Fruit fly (Drosophila melanogaster) whole organism, pupa: ENCODE data around the gene CG9500.

ENCODE experiments used
- CG10348 ChIP-seq: fragments of 200-800 bp; sonication (Bioruptor generic); IDR thresholded peaks from 2 replicates; pipeline ENCODE4 v1.3.6; 2022; ENCODE audit warnings: missing biosample characterization, missing genetic modification characterization
- CG12605 ChIP-seq: fragments of 200-800 bp; sonication (Bioruptor generic); IDR thresholded peaks from 2 replicates; pipeline ENCODE4 v1.3.6; 2022; ENCODE audit warnings: missing biosample characterization, missing genetic modification characterization
- CG13204 ChIP-seq: fragments of 200-800 bp; sonication (Bioruptor generic); optimal IDR thresholded peaks from 2 replicates; lab custom pipeline; 2018; ENCODE audit warnings: missing biosample characterization, mild to moderate bottlenecking, missing genetic modification characterization, moderate library complexity
- CG14655 ChIP-seq: fragments of 200-800 bp; sonication (Bioruptor generic); optimal IDR thresholded peaks from 3 replicates; lab custom pipeline; 2017; ENCODE audit warnings: mild to moderate bottlenecking, missing biosample characterization, missing genetic modification reagents, missing genetic modification characterization
- CG15710 ChIP-seq: fragments of 200-800 bp; sonication (Bioruptor generic); optimal IDR thresholded peaks from 2 replicates; lab custom pipeline; 2018; ENCODE audit warnings: missing biosample characterization, mild to moderate bottlenecking, missing genetic modification characterization, moderate library complexity
- CG17806 ChIP-seq: fragments of 200-800 bp; sonication (Bioruptor generic); optimal IDR thresholded peaks from 2 replicates; lab custom pipeline; 2018; ENCODE audit warnings: missing biosample characterization, mild to moderate bottlenecking, missing genetic modification characterization, moderate library complexity
- CG32121 ChIP-seq: fragments of 200-800 bp; sonication (Bioruptor generic); IDR thresholded peaks from 2 replicates; pipeline ENCODE4 v1.3.6; 2022; ENCODE audit warnings: missing biosample characterization, missing genetic modification characterization
- CG34367 ChIP-seq: fragments of 200-800 bp; sonication (Bioruptor generic); optimal IDR thresholded peaks from 2 replicates; lab custom pipeline; 2018; ENCODE audit warnings: missing biosample characterization, mild to moderate bottlenecking, missing genetic modification characterization
- CG4496 ChIP-seq: fragments of 200-800 bp; sonication (Bioruptor generic); IDR thresholded peaks from 3 replicates; pipeline ENCODE4 v1.3.6; 2022; ENCODE audit warnings: missing biosample characterization, missing genetic modification characterization
- CG8159 ChIP-seq: fragments of 200-800 bp; sonication (Bioruptor generic); optimal IDR thresholded peaks from 3 replicates; lab custom pipeline; 2018; ENCODE audit warnings: missing biosample characterization, mild to moderate bottlenecking, missing genetic modification characterization, moderate library complexity
- CG8301 ChIP-seq: fragments of 200-800 bp; sonication (Bioruptor generic); optimal IDR thresholded peaks from 2 replicates; lab custom pipeline; 2018; ENCODE audit warnings: missing biosample characterization, mild to moderate bottlenecking, missing genetic modification characterization
- CG9948 ChIP-seq: fragments of 200-800 bp; sonication (Bioruptor generic); optimal IDR thresholded peaks from 2 replicates; lab custom pipeline; 2018; ENCODE audit warnings: missing biosample characterization, mild to moderate bottlenecking, missing genetic modification characterization, moderate library complexity
- D1 ChIP-seq: fragments of 200-800 bp; sonication (Bioruptor generic); optimal IDR thresholded peaks from 2 replicates; lab custom pipeline; 2018; ENCODE audit warnings: missing biosample characterization, mild to moderate bottlenecking, missing genetic modification characterization, moderate library complexity
- EcR ChIP-seq: fragments of 200-800 bp; sonication (Bioruptor generic); optimal IDR thresholded peaks from 3 replicates; lab custom pipeline; 2019; ENCODE audit warnings: missing biosample characterization, missing genetic modification characterization, mild to moderate bottlenecking, moderate library complexity, missing genetic modification reagents
- Ets98B ChIP-seq: fragments of 200-800 bp; sonication (Bioruptor generic); IDR thresholded peaks from 2 replicates; pipeline ENCODE4 v1.3.6; 2022; ENCODE audit warnings: missing biosample characterization, missing genetic modification characterization
- Pif1A ChIP-seq: fragments of 200-800 bp; sonication (Bioruptor generic); optimal IDR thresholded peaks from 3 replicates; lab custom pipeline; 2016; ENCODE audit warnings: missing biosample characterization, missing genetic modification characterization
- Pif1B ChIP-seq: fragments of 200-800 bp; sonication (Bioruptor generic); optimal IDR thresholded peaks from 3 replicates; lab custom pipeline; 2016; ENCODE audit warnings: missing biosample characterization, missing genetic modification characterization
- Snoo ChIP-seq: fragments of 200-800 bp; sonication (Bioruptor generic); optimal IDR thresholded peaks from 3 replicates; lab custom pipeline; 2017; ENCODE audit warnings: missing biosample characterization, mild to moderate bottlenecking, missing genetic modification characterization, inconsistent platforms
- fd96Ca ChIP-seq: fragments of 200-800 bp; sonication (Bioruptor generic); IDR thresholded peaks from 3 replicates; pipeline ENCODE4 v1.3.6; 2022; ENCODE audit warnings: missing biosample characterization, missing genetic modification characterization
- gl ChIP-seq: fragments of 200-800 bp; sonication (Bioruptor generic); optimal IDR thresholded peaks from 2 replicates; lab custom pipeline; 2018; ENCODE audit warnings: missing biosample characterization, mild to moderate bottlenecking, missing genetic modification characterization
- rn ChIP-seq: fragments of 200-800 bp; sonication (Bioruptor generic); IDR thresholded peaks from 2 replicates; pipeline ENCODE4 v1.3.6; 2022; ENCODE audit warnings: missing biosample characterization, missing genetic modification characterization

Gene CG9500

dm6 chr2L:6379197-6379596 lies 21.1 kb upstream of the CG9500 start:
- TF ChIP-seq CG14655 (no peak), fd96Ca (GFP tag; lab: Robert Waterston, UW) (no peak), CG8159 (tag; lab: Kevin White, UChicago) (peak; percentile 6), CG32121 (GFP tag; lab: Robert Waterston, UW) (no peak)
- TF ChIP-seq, all 21 proteins: peak for 1

- TF ChIP-seq Ets98B (GFP tag; lab: Robert Waterston, UW) (no peak), fd96Ca (GFP tag; lab: Robert Waterston, UW) (no peak), gl (no peak), CG9948 (tag; lab: Kevin White, UChicago) (no peak), CG34367 (tag; lab: Kevin White, UChicago) (no peak), EcR (GFP tag; lab: Kevin White, UChicago) (no peak), CG12605 (GFP tag; lab: Robert Waterston, UW) (no peak), Pif1A (GFP tag; lab: Kevin White, UChicago) (no peak), rn (GFP tag; lab: Robert Waterston, UW) (no peak), Pif1B (GFP tag; lab: Kevin White, UChicago) (no peak), CG13204 (no peak), CG4496 (GFP tag; lab: Robert Waterston, UW) (no peak), CG17806 (no peak)
- TF ChIP-seq, all 21 proteins: peak for 0
These were observed 15.0 kb upstream of the CG9500 start for dm6 chr2L:6373141-6373540.

- no peak for TF ChIP-seq CG4496 (GFP tag; lab: Robert Waterston, UW)
- no peak for TF ChIP-seq D1 (tag; lab: Kevin White, UChicago)
- TF ChIP-seq Ets98B (GFP tag; lab: Robert Waterston, UW), result no peak
- TF ChIP-seq EcR (GFP tag; lab: Kevin White, UChicago), result no peak
- TF ChIP-seq CG14655, result no peak
- TF ChIP-seq CG34367 (tag; lab: Kevin White, UChicago), result no peak
- TF ChIP-seq CG13204, result no peak
- TF ChIP-seq CG10348, result no peak
- no peak for TF ChIP-seq CG32121 (GFP tag; lab: Robert Waterston, UW)
- no peak for TF ChIP-seq CG12605 (GFP tag; lab: Robert Waterston, UW)
- no peak for TF ChIP-seq CG8159 (tag; lab: Kevin White, UChicago)
- TF ChIP-seq CG15710 (tag; lab: Kevin White, UChicago), result no peak
- no peak for TF ChIP-seq CG17806
- no peak for TF ChIP-seq Snoo (tag; lab: Kevin White, UChicago)
- TF ChIP-seq Pif1A (GFP tag; lab: Kevin White, UChicago), result no peak
- no peak for TF ChIP-seq CG9948 (tag; lab: Kevin White, UChicago)
- TF ChIP-seq CG8301 (tag; lab: Kevin White, UChicago), result no peak
- TF ChIP-seq rn (GFP tag; lab: Robert Waterston, UW), result no peak
- TF ChIP-seq gl, result no peak
These were observed 14.0 kb upstream of the CG9500 start, which contains the start of gene slam for dm6 chr2L:6372088-6372487. Gene slam, plus strand, starts transcription at chr2L:6372388.

dm6 chr2L:6371025-6371641 lies 13.0 kb upstream of the CG9500 start:
- TF ChIP-seq CG8301 (tag; lab: Kevin White, UChicago) (no peak), CG14655 (no peak), EcR (GFP tag; lab: Kevin White, UChicago) (no peak), CG15710 (tag; lab: Kevin White, UChicago) (no peak)

dm6 chr2L:6369286-6369685 lies 11.2 kb upstream of the CG9500 start:
- TF ChIP-seq CG32121 (GFP tag; lab: Robert Waterston, UW) (no peak), CG13204 (no peak), Pif1B (GFP tag; lab: Kevin White, UChicago) (no peak), D1 (tag; lab: Kevin White, UChicago) (no peak), gl (no peak), CG34367 (tag; lab: Kevin White, UChicago) (no peak), rn (GFP tag; lab: Robert Waterston, UW) (no peak), CG14655 (no peak), CG8159 (tag; lab: Kevin White, UChicago) (no peak), CG17806 (no peak), Pif1A (GFP tag; lab: Kevin White, UChicago) (no peak)

dm6 chr2L:6367478-6367932 lies 9.4 kb upstream of the CG9500 start, which contains the start of gene Nepl4:
Gene Nepl4, plus strand, starts transcription at chr2L:6367882.
- TF ChIP-seq Pif1B (GFP tag; lab: Kevin White, UChicago), result no peak
- no peak for TF ChIP-seq gl
- TF ChIP-seq CG4496 (GFP tag; lab: Robert Waterston, UW), result no peak
- no peak for TF ChIP-seq CG9948 (tag; lab: Kevin White, UChicago)
- TF ChIP-seq CG14655, result no peak
- TF ChIP-seq CG12605 (GFP tag; lab: Robert Waterston, UW), result no peak
- TF ChIP-seq fd96Ca (GFP tag; lab: Robert Waterston, UW), result no peak
- TF ChIP-seq Snoo (tag; lab: Kevin White, UChicago), result no peak
- TF ChIP-seq CG34367 (tag; lab: Kevin White, UChicago), result no peak
- TF ChIP-seq CG13204, result no peak
- TF ChIP-seq CG17806, result no peak
- no peak for TF ChIP-seq EcR (GFP tag; lab: Kevin White, UChicago)
- TF ChIP-seq CG8301 (tag; lab: Kevin White, UChicago), result no peak
- no peak for TF ChIP-seq CG10348
- no peak for TF ChIP-seq rn (GFP tag; lab: Robert Waterston, UW)
- TF ChIP-seq CG32121 (GFP tag; lab: Robert Waterston, UW), result no peak
